Worm (Caenorhabditis elegans) whole organism, L4 larva: ENCODE results near the gene D1086.19.

Source experiments
- hlh-30 ChIP-seq: sonication (generic microtip); optimal IDR thresholded peaks from 2 replicates; lab custom pipeline; 2017; ENCODE audit warnings: antibody characterized with exemption, mild to moderate bottlenecking, missing genetic modification characterization, missing compliant biosample characterization; ENCODE audit not compliant: insufficient read depth
- pqm-1 ChIP-seq: sonication (generic microtip); optimal IDR thresholded peaks from 2 replicates; lab custom pipeline; 2017; ENCODE audit warnings: missing biosample characterization, missing genetic modification characterization

- TF ChIP-seq hlh-30 (tag; lab: Kevin White, UChicago), result no peak
- TF ChIP-seq pqm-1, result no peak
Observed at ce11 chrV:14093805-14094204, 5.7 kb downstream of the D1086.19 start, which contains the start of gene D1086.8.
